Fruit fly (Drosophila melanogaster) whole organism, prepupa: Measurements from ENCODE around the gene Rab18.

ENCODE experiments used
- Blimp-1 ChIP-seq: fragments of 200-800 bp; sonication (Bioruptor generic); optimal IDR thresholded peaks from 3 replicates; lab custom pipeline; 2017; ENCODE audit warnings: missing biosample characterization, missing genetic modification characterization, mild to moderate bottlenecking, moderate library complexity, missing genetic modification reagents
- CG10631 ChIP-seq: fragments of 200-800 bp; sonication (Bioruptor generic); optimal IDR thresholded peaks from 2 replicates; lab custom pipeline; 2016; ENCODE audit warnings: missing biosample characterization, missing genetic modification characterization
- CG10669 ChIP-seq: fragments of 200-800 bp; sonication (Bioruptor generic); optimal IDR thresholded peaks from 3 replicates; lab custom pipeline; 2018; ENCODE audit warnings: missing biosample characterization, mild to moderate bottlenecking, missing genetic modification characterization, moderate library complexity
- CG11294 ChIP-seq: fragments of 200-800 bp; sonication (Bioruptor generic); IDR thresholded peaks from 2 replicates; pipeline ENCODE4 v1.3.6; 2022; ENCODE audit warnings: missing biosample characterization, missing genetic modification characterization
- CG11762 ChIP-seq: fragments of 200-800 bp; sonication (Bioruptor generic); optimal IDR thresholded peaks from 3 replicates; lab custom pipeline; 2016; ENCODE audit warnings: missing biosample characterization, missing genetic modification characterization; ENCODE audit not compliant: insufficient read depth
- CG11902 ChIP-seq: fragments of 200-800 bp; sonication (Bioruptor generic); optimal IDR thresholded peaks from 3 replicates; lab custom pipeline; 2016; ENCODE audit warnings: missing biosample characterization, missing genetic modification characterization
- CG15336 ChIP-seq: fragments of 200-800 bp; sonication (Bioruptor generic); IDR thresholded peaks from 2 replicates; pipeline ENCODE4 v1.3.6; 2022; ENCODE audit warnings: missing biosample characterization, missing genetic modification characterization
- CG1621 ChIP-seq: fragments of 200-800 bp; sonication (Bioruptor generic); optimal IDR thresholded peaks from 3 replicates; lab custom pipeline; 2018; ENCODE audit warnings: missing biosample characterization, mild to moderate bottlenecking, missing genetic modification characterization
- CG16779 ChIP-seq: fragments of 200-800 bp; sonication (Bioruptor generic); optimal IDR thresholded peaks from 3 replicates; lab custom pipeline; 2017; ENCODE audit warnings: missing biosample characterization, mild to moderate bottlenecking, missing genetic modification characterization
- CG31627 ChIP-seq: fragments of 200-800 bp; sonication (Bioruptor generic); optimal IDR thresholded peaks from 3 replicates; lab custom pipeline; 2016; ENCODE audit warnings: missing biosample characterization, missing genetic modification characterization
- CG32006 ChIP-seq: fragments of 200-800 bp; sonication (Bioruptor generic); optimal IDR thresholded peaks from 3 replicates; lab custom pipeline; 2017; ENCODE audit warnings: missing biosample characterization, mild to moderate bottlenecking, missing genetic modification characterization
- CG34406 ChIP-seq: fragments of 200-800 bp; sonication (Bioruptor generic); optimal IDR thresholded peaks from 3 replicates; lab custom pipeline; 2016; ENCODE audit warnings: missing biosample characterization, missing genetic modification characterization
- CG3919 ChIP-seq: fragments of 200-800 bp; sonication (Bioruptor generic); optimal IDR thresholded peaks from 3 replicates; lab custom pipeline; 2016; ENCODE audit warnings: missing biosample characterization, missing genetic modification characterization
- CG4318 ChIP-seq: fragments of 200-800 bp; sonication (Bioruptor generic); optimal IDR thresholded peaks from 3 replicates; lab custom pipeline; 2017; ENCODE audit warnings: missing biosample characterization, mild to moderate bottlenecking, missing genetic modification characterization
- CG6163 ChIP-seq: fragments of 200-800 bp; sonication (Bioruptor generic); IDR thresholded peaks from 3 replicates; pipeline ENCODE4 v1.3.6; 2022; ENCODE audit warnings: missing biosample characterization, missing genetic modification characterization
- CG6792 ChIP-seq: fragments of 200-800 bp; sonication (Bioruptor generic); optimal IDR thresholded peaks from 3 replicates; lab custom pipeline; 2016; ENCODE audit warnings: missing biosample characterization, missing genetic modification characterization
- CG6808 ChIP-seq: fragments of 200-800 bp; sonication (Bioruptor generic); optimal IDR thresholded peaks from 3 replicates; lab custom pipeline; 2017; ENCODE audit warnings: missing biosample characterization, missing genetic modification characterization, mild to moderate bottlenecking, moderate library complexity, missing genetic modification reagents
- CG6854 ChIP-seq: fragments of 200-800 bp; sonication (Bioruptor generic); optimal IDR thresholded peaks from 2 replicates; lab custom pipeline; 2017; ENCODE audit warnings: missing biosample characterization, mild to moderate bottlenecking, missing genetic modification characterization
- CG8119 ChIP-seq: fragments of 200-800 bp; sonication (Bioruptor generic); IDR thresholded peaks from 3 replicates; pipeline ENCODE4 v1.3.6; 2022; ENCODE audit warnings: missing biosample characterization, missing genetic modification characterization
- CG9139 ChIP-seq: fragments of 200-800 bp; sonication (Bioruptor generic); optimal IDR thresholded peaks from 3 replicates; lab custom pipeline; 2017; ENCODE audit warnings: missing biosample characterization, mild to moderate bottlenecking, missing genetic modification characterization
- Eip75B ChIP-seq: fragments of 200-800 bp; sonication (Bioruptor generic); optimal IDR thresholded peaks from 3 replicates; lab custom pipeline; 2016; ENCODE audit warnings: missing biosample characterization, missing genetic modification characterization
- Eip78C ChIP-seq: fragments of 200-800 bp; sonication (Bioruptor generic); peaks from one replicate; lab custom pipeline; 2016; ENCODE audit warnings: missing biosample characterization, missing genetic modification characterization
- Ets21C ChIP-seq: fragments of 200-800 bp; sonication (Bioruptor generic); optimal IDR thresholded peaks from 3 replicates; lab custom pipeline; 2016; ENCODE audit warnings: missing biosample characterization, missing genetic modification characterization
- Ets96B ChIP-seq: fragments of 200-800 bp; optimal IDR thresholded peaks from 2 replicates; lab custom pipeline; 2019; ENCODE audit warnings: missing biosample characterization, mild to moderate bottlenecking, missing genetic modification characterization, moderate library complexity
- Gug ChIP-seq: fragments of 200-800 bp; sonication (Bioruptor generic); IDR thresholded peaks from 2 replicates; pipeline ENCODE4 v1.3.6; 2022; ENCODE audit warnings: missing biosample characterization, missing genetic modification characterization
- Hr38 ChIP-seq: sonication (Bioruptor generic); optimal IDR thresholded peaks from 2 replicates; lab custom pipeline; 2016; ENCODE audit warnings: missing biosample characterization, missing genetic modification characterization
- Hr39 ChIP-seq: fragments of 200-800 bp; sonication (Bioruptor generic); optimal IDR thresholded peaks from 2 replicates; lab custom pipeline; 2016; ENCODE audit warnings: missing biosample characterization, missing genetic modification characterization
- Hr4 ChIP-seq: fragments of 200-800 bp; sonication (Bioruptor generic); optimal IDR thresholded peaks from 3 replicates; lab custom pipeline; 2016; ENCODE audit warnings: missing biosample characterization, missing genetic modification characterization
- Lpt ChIP-seq: fragments of 200-800 bp; sonication (Bioruptor generic); optimal IDR thresholded peaks from 3 replicates; lab custom pipeline; 2016; ENCODE audit warnings: missing biosample characterization, missing genetic modification characterization
- Met ChIP-seq: fragments of 200-800 bp; sonication (Bioruptor generic); optimal IDR thresholded peaks from 3 replicates; lab custom pipeline; 2016; ENCODE audit warnings: missing biosample characterization, missing genetic modification characterization
- OdsH ChIP-seq: fragments of 200-800 bp; sonication (Bioruptor generic); optimal IDR thresholded peaks from 3 replicates; lab custom pipeline; 2016; ENCODE audit warnings: missing biosample characterization, missing genetic modification characterization
- Smox ChIP-seq: fragments of 200-800 bp; sonication (Bioruptor generic); optimal IDR thresholded peaks from 3 replicates; lab custom pipeline; 2016; ENCODE audit warnings: missing biosample characterization, missing genetic modification characterization
- Sox102F ChIP-seq: fragments of 200-800 bp; sonication (Bioruptor generic); optimal IDR thresholded peaks from 2 replicates; lab custom pipeline; 2016; ENCODE audit warnings: missing biosample characterization, mild to moderate bottlenecking, missing genetic modification characterization
- acj6 ChIP-seq: fragments of 200-800 bp; sonication (Bioruptor generic); optimal IDR thresholded peaks from 3 replicates; lab custom pipeline; 2016; ENCODE audit warnings: missing biosample characterization, missing genetic modification characterization
- cyc ChIP-seq: fragments of 200-800 bp; sonication (Bioruptor generic); optimal IDR thresholded peaks from 3 replicates; lab custom pipeline; 2016; ENCODE audit warnings: missing biosample characterization, missing genetic modification characterization
- dsx ChIP-seq: fragments of 200-800 bp; optimal IDR thresholded peaks from 3 replicates; lab custom pipeline; 2019; ENCODE audit warnings: missing biosample characterization, mild to moderate bottlenecking, missing genetic modification characterization, moderate library complexity; ENCODE audit not compliant: poor library complexity, severe bottlenecking
- esn ChIP-seq: fragments of 200-800 bp; sonication (Bioruptor generic); optimal IDR thresholded peaks from 2 replicates; lab custom pipeline; 2016; ENCODE audit warnings: missing biosample characterization, mild to moderate bottlenecking, missing genetic modification characterization, moderate library complexity
- fd59A ChIP-seq: fragments of 200-800 bp; sonication (Bioruptor generic); optimal IDR thresholded peaks from 2 replicates; lab custom pipeline; 2017; ENCODE audit warnings: missing biosample characterization, mild to moderate bottlenecking, missing genetic modification characterization, missing genetic modification reagents
- fd85E ChIP-seq: fragments of 200-800 bp; sonication (Bioruptor generic); optimal IDR thresholded peaks from 3 replicates; lab custom pipeline; 2016; ENCODE audit warnings: missing biosample characterization, missing genetic modification characterization
- fkh ChIP-seq: fragments of 200-800 bp; sonication (Bioruptor generic); optimal IDR thresholded peaks from 3 replicates; lab custom pipeline; 2017; ENCODE audit warnings: missing biosample characterization, mild to moderate bottlenecking, missing genetic modification characterization, moderate library complexity
- lz ChIP-seq: fragments of 200-800 bp; sonication (Bioruptor generic); optimal IDR thresholded peaks from 3 replicates; lab custom pipeline; 2016; ENCODE audit warnings: missing biosample characterization, missing genetic modification characterization
- net ChIP-seq: fragments of 200-800 bp; sonication (Bioruptor generic); optimal IDR thresholded peaks from 3 replicates; lab custom pipeline; 2016; ENCODE audit warnings: missing biosample characterization, missing genetic modification characterization
- pdm3 ChIP-seq: fragments of 200-800 bp; sonication (Bioruptor generic); optimal IDR thresholded peaks from 3 replicates; lab custom pipeline; 2016; ENCODE audit warnings: missing biosample characterization, missing genetic modification characterization
- ss ChIP-seq, 2 experiments: fragments of 200-800 bp; sonication (Bioruptor generic); optimal IDR thresholded peaks; 2 replicates in 1 of 2; 3 replicates in 1 of 2; lab custom pipeline; 2017 to 2018; ENCODE audit warnings: mild to moderate bottlenecking in 2 of 2, missing biosample characterization in 2 of 2, missing genetic modification characterization in 2 of 2, moderate library complexity in 1 of 2
- svp ChIP-seq: fragments of 200-800 bp; sonication (Bioruptor generic); peaks from one replicate; lab custom pipeline; 2016; ENCODE audit warnings: missing biosample characterization, missing genetic modification characterization
- topi ChIP-seq: fragments of 200-800 bp; sonication (Bioruptor generic); optimal IDR thresholded peaks from 3 replicates; lab custom pipeline; 2016; ENCODE audit warnings: missing biosample characterization, missing genetic modification characterization

The Rab18 gene

DNA sequence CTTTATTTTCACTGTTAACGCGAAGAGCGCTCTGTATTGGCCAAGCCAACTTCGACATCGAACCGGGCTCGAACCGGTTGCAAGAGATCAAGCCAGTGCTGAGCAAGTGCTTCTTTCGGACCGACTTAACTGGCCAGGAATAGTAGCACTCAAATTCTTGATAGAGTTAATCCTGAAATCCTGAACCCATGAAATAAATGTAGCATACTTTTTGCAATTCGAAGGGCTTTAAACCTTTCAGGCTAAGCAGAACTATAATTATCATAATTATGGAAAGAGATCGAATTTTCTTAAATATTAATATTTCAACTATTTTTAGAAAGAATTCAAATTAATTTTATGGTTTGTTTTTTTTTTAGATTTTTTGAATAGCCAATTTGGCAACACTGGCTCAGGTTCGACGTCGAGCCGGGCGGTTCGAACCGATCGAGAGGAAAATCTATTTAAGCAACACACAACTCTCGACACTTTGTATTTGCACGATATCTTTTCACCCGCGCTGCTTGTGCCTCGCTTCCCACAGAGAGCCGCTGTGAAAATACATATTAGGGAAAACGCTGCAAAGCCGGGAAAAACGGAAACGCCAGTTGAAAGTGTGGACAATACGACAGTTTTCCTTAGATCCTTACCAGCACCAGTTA lies 26.6 kb upstream of the Rab18 start, which contains the start of gene AdamTS-B (continued):
- TF ChIP-seq Ets21C (peak; percentile 26), Blimp-1 (peak; percentile 28), CG31627 (GFP tag; lab: Kevin White, UChicago) (peak; percentile 55), Ets96B (tag; lab: Kevin White, UChicago) (peak; percentile 49), Lpt (GFP tag; lab: Kevin White, UChicago) (peak; percentile 57), Gug (peak; percentile 63; the same call in 1 of the 2 replicates), fkh (no peak), Smox (GFP tag; lab: Kevin White, UChicago) (peak; percentile 70), pdm3 (GFP tag; lab: Kevin White, UChicago) (peak; percentile 62), net (GFP tag; lab: Kevin White, UChicago) (peak; percentile 48), CG6808 (peak; percentile 78), esn (peak; percentile 67), Sox102F (peak; percentile 62), fd59A (peak; percentile 70), fd85E (no peak), CG1621 (tag; lab: Kevin White, UChicago) (peak; percentile 52), CG10669 (GFP tag; lab: Kevin White, UChicago) (peak; percentile 73), OdsH (GFP tag; lab: Kevin White, UChicago) (peak; percentile 63), CG16779 (peak; percentile 73), acj6 (GFP tag; lab: Kevin White, UChicago) (peak; percentile 62), dsx (peak; percentile 57), Eip78C (GFP tag; lab: Kevin White, UChicago) (peak; percentile 22), lz (GFP tag; lab: Kevin White, UChicago) (peak; percentile 74), CG32006 (GFP tag; lab: Kevin White, UChicago) (peak; percentile 79), CG11294 (GFP tag; lab: Robert Waterston, UW) (peak; percentile 60; the same call in 1 of the 2 replicates), cyc (GFP tag; lab: Kevin White, UChicago) (peak; percentile 52), CG11902 (peak; percentile 29), CG11762 (GFP tag; lab: Kevin White, UChicago) (peak; percentile 45), CG6854 (GFP tag; lab: Kevin White, UChicago) (peak; percentile 48), Met (peak; percentile 77), Hr39 (GFP tag; lab: Kevin White, UChicago) (peak; percentile 35), CG9139 (GFP tag; lab: Kevin White, UChicago) (peak; percentile 56), CG34406 (peak; percentile 53)
- TF ChIP-seq, all 60 proteins: peak for 55

DNA sequence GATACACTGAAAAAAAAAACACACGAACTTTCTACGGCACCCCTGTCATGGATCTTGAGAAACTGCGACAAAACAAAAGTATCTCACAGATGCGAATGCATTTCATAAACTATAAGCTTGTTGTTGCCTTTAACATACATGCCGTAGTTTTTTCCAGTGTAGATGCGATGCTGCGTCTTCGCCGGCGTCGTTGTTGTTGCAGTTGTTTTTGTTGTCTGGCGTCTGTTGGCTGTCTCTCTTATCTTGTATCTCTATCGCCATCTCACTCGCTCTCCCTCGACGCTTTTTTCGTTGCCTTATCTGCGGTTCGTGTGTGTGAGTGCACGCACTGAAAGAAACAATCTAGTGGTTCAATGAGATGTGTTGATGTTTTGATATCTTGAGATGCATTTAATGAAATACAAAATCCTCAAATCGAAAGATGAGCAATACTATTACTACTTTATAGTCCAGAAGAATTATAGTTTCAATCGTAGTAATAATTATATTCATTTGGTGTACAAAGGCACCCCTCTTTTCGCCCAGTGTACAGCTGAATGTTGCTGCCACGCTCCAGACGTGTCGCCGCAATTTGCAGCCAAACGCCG lies 24.9 kb upstream of the Rab18 start:
- TF ChIP-seq CG16779 (peak; percentile 95), Ets96B (tag; lab: Kevin White, UChicago) (peak; percentile 83), OdsH (GFP tag; lab: Kevin White, UChicago) (peak; percentile 96), topi (peak; percentile 99), CG8119 (peak; percentile 94), fd59A (peak; percentile 96), CG6808 (peak; percentile 97), CG6792 (peak; percentile 98), CG31627 (GFP tag; lab: Kevin White, UChicago) (peak; percentile 98), svp (peak; percentile 99), Lpt (GFP tag; lab: Kevin White, UChicago) (peak; percentile 94), Hr38 (GFP tag; lab: Kevin White, UChicago) (peak; percentile 66), CG15336 (GFP tag; lab: Robert Waterston, UW) (peak; percentile 95), Hr4 (GFP tag; lab: Kevin White, UChicago) (peak; percentile 97), ss (GFP tag; optimal IDR thresholded peaks at IDR 0.05; lab: Kevin White, UChicago) (peak; percentile 95 to 97), CG6163 (GFP tag; lab: Robert Waterston, UW) (peak; percentile 99), CG34406 (peak; percentile 97), Sox102F (peak; percentile 97), CG11902 (peak; percentile 96), net (GFP tag; lab: Kevin White, UChicago) (peak; percentile 97), Blimp-1 (peak; percentile 70), fd85E (peak; percentile 94), fkh (peak; percentile 67), CG3919 (GFP tag; lab: Kevin White, UChicago) (peak; percentile 99), pdm3 (GFP tag; lab: Kevin White, UChicago) (peak; percentile 98), CG10669 (GFP tag; lab: Kevin White, UChicago) (peak; percentile 94), esn (peak; percentile 98), CG32006 (GFP tag; lab: Kevin White, UChicago) (peak; percentile 97), Eip75B (peak; percentile 98), CG4318 (GFP tag; lab: Kevin White, UChicago) (peak; percentile 94), CG10631 (GFP tag; lab: Kevin White, UChicago) (peak; percentile 97), lz (GFP tag; lab: Kevin White, UChicago) (peak; percentile 98)
